Worm (Caenorhabditis elegans) whole organism, L3 larva: ENCODE data around the gene clec-32.
A peak's percentile ranks its signal among the peaks of the same experiment; 100 is the strongest.

Experiments used
- R02D3.7 ChIP-seq: fragments of 150-350 bp; optimal IDR thresholded peaks from 2 replicates; lab custom pipeline; 2014; ENCODE audit warnings: missing biosample characterization, missing genetic modification characterization
- aly-2 ChIP-seq: fragments of 150-350 bp; optimal IDR thresholded peaks from 2 replicates; lab custom pipeline; 2014; ENCODE audit warnings: missing biosample characterization, missing genetic modification characterization
- ama-1 ChIP-seq: fragments of 150-350 bp; optimal IDR thresholded peaks from 2 replicates; lab custom pipeline; 2018
- ceh-16 ChIP-seq: sonication (generic microtip); optimal IDR thresholded peaks from 2 replicates; lab custom pipeline; 2017; ENCODE audit warnings: missing biosample characterization, missing genetic modification characterization
- ceh-28 ChIP-seq: fragments of 150-350 bp; optimal IDR thresholded peaks from 2 replicates; lab custom pipeline; 2014; ENCODE audit warnings: missing biosample characterization, missing genetic modification reagents, missing genetic modification characterization
- ceh-9 ChIP-seq: sonication (generic microtip); optimal IDR thresholded peaks from 2 replicates; lab custom pipeline; 2018; ENCODE audit warnings: missing biosample characterization, missing genetic modification characterization
- daf-12 ChIP-seq: fragments of 150-350 bp; optimal IDR thresholded peaks from 2 replicates; lab custom pipeline; 2014; ENCODE audit warnings: missing biosample characterization, missing genetic modification reagents, missing genetic modification characterization
- elt-1 ChIP-seq: fragments of 150-350 bp; optimal IDR thresholded peaks from 2 replicates; lab custom pipeline; 2014; ENCODE audit warnings: missing biosample characterization, missing genetic modification characterization
- elt-2 ChIP-seq: sonication (generic microtip); optimal IDR thresholded peaks from 2 replicates; lab custom pipeline; 2016; ENCODE audit warnings: missing genetic modification reagents, mild to moderate bottlenecking, missing genetic modification characterization, missing compliant biosample characterization
- elt-3 ChIP-seq, 3 experiments: fragments of 150-350 bp in 1 of 3; sonication (generic microtip) in 2 of 3; optimal IDR thresholded peaks; 2 replicates in 2 of 3; 4 replicates in 1 of 3; lab custom pipeline; 2014 to 2017; ENCODE audit warnings: missing biosample characterization in 3 of 3, missing genetic modification characterization in 3 of 3
- fkh-10 ChIP-seq: sonication (generic microtip); optimal IDR thresholded peaks from 2 replicates; lab custom pipeline; 2017; ENCODE audit warnings: missing biosample characterization, missing genetic modification reagents, missing genetic modification characterization
- fos-1 ChIP-seq: fragments of 150-350 bp; optimal IDR thresholded peaks from 2 replicates; lab custom pipeline; 2014; ENCODE audit warnings: missing biosample characterization, missing genetic modification characterization
- hmg-11 ChIP-seq: sonication (generic microtip); optimal IDR thresholded peaks from 2 replicates; lab custom pipeline; 2016; ENCODE audit warnings: missing genetic modification characterization, missing compliant biosample characterization
- jun-1 ChIP-seq: fragments of 150-350 bp; optimal IDR thresholded peaks from 2 replicates; lab custom pipeline; 2014; ENCODE audit warnings: missing biosample characterization, missing genetic modification reagents, missing genetic modification characterization
- lin-39 ChIP-seq: fragments of 150-350 bp; optimal IDR thresholded peaks from 2 replicates; lab custom pipeline; 2018; ENCODE audit warnings: missing biosample characterization, missing genetic modification reagents, missing genetic modification characterization
- lsy-12 ChIP-seq: sonication (generic microtip); optimal IDR thresholded peaks from 2 replicates; lab custom pipeline; 2016; ENCODE audit warnings: mild to moderate bottlenecking, missing genetic modification characterization, missing compliant biosample characterization
- nfya-1 ChIP-seq: sonication (generic microtip); optimal IDR thresholded peaks from 2 replicates; lab custom pipeline; 2017; ENCODE audit warnings: missing genetic modification characterization, mild to moderate bottlenecking, missing compliant biosample characterization, antibody characterized with exemption, moderate library complexity; ENCODE audit not compliant: insufficient read depth
- nhr-11 ChIP-seq: fragments of 150-350 bp; optimal IDR thresholded peaks from 2 replicates; lab custom pipeline; 2014; ENCODE audit warnings: missing biosample characterization, missing genetic modification characterization
- nhr-12 ChIP-seq: fragments of 150-350 bp; optimal IDR thresholded peaks from 2 replicates; lab custom pipeline; 2014; ENCODE audit warnings: missing biosample characterization, missing genetic modification characterization
- nhr-25 ChIP-seq: sonication (generic microtip); optimal IDR thresholded peaks from 2 replicates; lab custom pipeline; 2017; ENCODE audit warnings: missing biosample characterization, missing genetic modification characterization
- nhr-28 ChIP-seq: fragments of 150-350 bp; optimal IDR thresholded peaks from 2 replicates; lab custom pipeline; 2014; ENCODE audit warnings: missing biosample characterization, missing genetic modification characterization
- nhr-43 ChIP-seq: sonication (generic microtip); optimal IDR thresholded peaks from 2 replicates; lab custom pipeline; 2016; ENCODE audit warnings: mild to moderate bottlenecking, missing genetic modification characterization, missing compliant biosample characterization; ENCODE audit not compliant: poor library complexity, severe bottlenecking
- nhr-67 ChIP-seq: fragments of 150-350 bp; optimal IDR thresholded peaks from 2 replicates; lab custom pipeline; 2014; ENCODE audit warnings: missing biosample characterization, missing genetic modification characterization
- nhr-76 ChIP-seq: fragments of 150-350 bp; sonication (generic microtip); optimal IDR thresholded peaks from 5 replicates; lab custom pipeline; 2014; ENCODE audit warnings: missing biosample characterization, missing genetic modification characterization
- nhr-77 ChIP-seq: fragments of 150-350 bp; optimal IDR thresholded peaks from 2 replicates; lab custom pipeline; 2014; ENCODE audit warnings: missing biosample characterization, missing genetic modification characterization
- pha-4 ChIP-seq: fragments of 150-350 bp; optimal IDR thresholded peaks from 2 replicates; lab custom pipeline; 2014; ENCODE audit warnings: missing biosample characterization, missing genetic modification reagents, missing genetic modification characterization
- pqm-1 ChIP-seq: fragments of 150-350 bp; optimal IDR thresholded peaks from 2 replicates; lab custom pipeline; 2017; ENCODE audit warnings: missing biosample characterization, missing genetic modification characterization, inconsistent platforms
- sea-2 ChIP-seq: fragments of 150-350 bp; sonication (generic microtip); optimal IDR thresholded peaks from 4 replicates; lab custom pipeline; 2014; ENCODE audit warnings: missing biosample characterization, missing genetic modification reagents, missing genetic modification characterization
- skn-1 ChIP-seq: fragments of 150-350 bp; optimal IDR thresholded peaks from 2 replicates; lab custom pipeline; 2014; ENCODE audit warnings: missing biosample characterization, missing genetic modification characterization
- snpc-4 ChIP-seq: fragments of 150-350 bp; optimal IDR thresholded peaks from 2 replicates; lab custom pipeline; 2014; ENCODE audit warnings: missing biosample characterization, missing genetic modification characterization
- unc-39 ChIP-seq: sonication (generic microtip); optimal IDR thresholded peaks from 4 replicates; lab custom pipeline; 2017; ENCODE audit warnings: missing biosample characterization, missing genetic modification characterization
- unc-62 ChIP-seq: fragments of 150-350 bp; sonication (generic microtip); optimal IDR thresholded peaks from 4 replicates; lab custom pipeline; 2014; ENCODE audit warnings: missing biosample characterization, missing genetic modification reagents, missing genetic modification characterization
- ztf-11 ChIP-seq: fragments of 150-350 bp; optimal IDR thresholded peaks from 2 replicates; lab custom pipeline; 2014; ENCODE audit warnings: missing biosample characterization, missing genetic modification characterization
- ztf-4 ChIP-seq: fragments of 150-350 bp; optimal IDR thresholded peaks from 2 replicates; lab custom pipeline; 2014; ENCODE audit warnings: missing biosample characterization, missing genetic modification characterization

clec-32 gene

ce11 chrV:16899355-16899754, 37.7 kb upstream of the clec-32 start, which contains the start of gene fbxa-45:
TSS of gene fbxa-45 (minus strand) at chrV:16899455.
- TF ChIP-seq ama-1 (lab: Kevin White, UChicago) (no peak), sea-2 (no peak), ztf-11 (tag; lab: Kevin White, UChicago) (no peak), nhr-12 (tag; lab: Kevin White, UChicago) (no peak), ceh-9 (tag; lab: Kevin White, UChicago) (no peak), ztf-4 (tag; lab: Kevin White, UChicago) (no peak), fos-1 (tag; lab: Kevin White, UChicago) (no peak), daf-12 (tag; lab: Kevin White, UChicago) (no peak), elt-2 (tag; lab: Kevin White, UChicago) (no peak), nhr-76 (tag; lab: Kevin White, UChicago) (no peak)
- TF ChIP-seq, all 47 proteins: peak for 0

- TF ChIP-seq elt-2 (tag; lab: Kevin White, UChicago) (no peak), pqm-1 (tag; lab: Kevin White, UChicago) (no peak), skn-1 (tag; lab: Kevin White, UChicago) (no peak), nhr-67 (tag; lab: Kevin White, UChicago) (no peak), hmg-11 (tag; lab: Kevin White, UChicago) (no peak), nhr-77 (no peak), nhr-25 (no peak), ceh-28 (tag; lab: Kevin White, UChicago) (no peak), sea-2 (no peak), elt-1 (tag; lab: Kevin White, UChicago) (no peak), pha-4 (no peak), fos-1 (tag; lab: Kevin White, UChicago) (no peak), snpc-4 (no peak)
- TF ChIP-seq, all 47 proteins: peak for 0
Observed at ce11 chrV:16893440-16893839, 31.8 kb upstream of the clec-32 start, which contains the start of gene F09C6.15. TSS of gene F09C6.15 (plus strand) at chrV:16893740.

ce11 chrV:16888788-16889325, 27.2 kb upstream of the clec-32 start, which contains the start of the genes ifas-2 and fbxa-44:
TSS of gene ifas-2 (minus strand) at chrV:16888888.
TSS of gene fbxa-44 (plus strand) at chrV:16889275.
- TF ChIP-seq fos-1 (tag; lab: Kevin White, UChicago) (no peak), nhr-25 (no peak), skn-1 (tag; lab: Kevin White, UChicago) (no peak), nhr-11 (tag; lab: Kevin White, UChicago) (no peak), nhr-67 (tag; lab: Kevin White, UChicago) (no peak), ceh-16 (tag; lab: Kevin White, UChicago) (no peak), jun-1 (tag; lab: Kevin White, UChicago) (no peak), nhr-76 (tag; lab: Kevin White, UChicago) (no peak), nhr-43 (tag; lab: Kevin White, UChicago) (no peak), ceh-9 (tag; lab: Kevin White, UChicago) (no peak), sea-2 (no peak)

- TF ChIP-seq sea-2 (no peak), unc-39 (tag; lab: Kevin White, UChicago) (no peak), lin-39 (no peak), aly-2 (no peak), elt-3 (tag; optimal IDR thresholded peaks at IDR 0.05; lab: Kevin White, UChicago) (no peak), fkh-10 (GFP tag; lab: Kevin White, UChicago) (no peak), pha-4 (no peak)
Observed at ce11 chrV:16884744-16885143, 23.1 kb upstream of the clec-32 start, which contains the start of gene F09C6.13. TSS of gene F09C6.13 (plus strand) at chrV:16885044.

ce11 chrV:16882260-16882918, 20.8 kb upstream of the clec-32 start, which contains the start of the genes F09C6.11 and F09C6.12:
TSS of gene F09C6.11 (minus strand) at chrV:16882310.
TSS of gene F09C6.12 (plus strand) at chrV:16882868.
- TF ChIP-seq pha-4 (peak; percentile 95), pqm-1 (tag; lab: Kevin White, UChicago) (no peak)
- TF ChIP-seq, all 47 proteins: peak for 1

- TF ChIP-seq ama-1 (lab: Kevin White, UChicago): no peak
- TF ChIP-seq nhr-28 (tag; lab: Kevin White, UChicago): no peak
- no peak for TF ChIP-seq unc-62
- no peak for TF ChIP-seq lsy-12
- TF ChIP-seq R02D3.7: no peak
- TF ChIP-seq nfya-1 (tag; lab: Kevin White, UChicago): no peak
- no peak for TF ChIP-seq elt-3 (tag; optimal IDR thresholded peaks at IDR 0.05; lab: Kevin White, UChicago)
- no peak for TF ChIP-seq nhr-76 (tag; lab: Kevin White, UChicago)
- no peak for TF ChIP-seq unc-39 (tag; lab: Kevin White, UChicago)
- TF ChIP-seq, all 47 proteins: peak for 0
Observed at ce11 chrV:16880679-16881078, 19.1 kb upstream of the clec-32 start, which contains the start of gene F09C6.14. TSS of gene F09C6.14 (plus strand) at chrV:16880979.
